Worm (Caenorhabditis elegans) whole organism, L3 larva: Measurements from ENCODE around the gene F20D6.11.

Experiments used
- ZK546.5 ChIP-seq: sonication (generic microtip); optimal IDR thresholded peaks from 2 replicates; lab custom pipeline; 2017; ENCODE audit warnings: missing biosample characterization, missing genetic modification characterization
- egl-27 ChIP-seq: sonication (generic microtip); optimal IDR thresholded peaks from 4 replicates; lab custom pipeline; 2017; ENCODE audit warnings: missing biosample characterization, missing genetic modification reagents, missing genetic modification characterization
- elt-1 ChIP-seq: fragments of 150-350 bp; optimal IDR thresholded peaks from 2 replicates; lab custom pipeline; 2014; ENCODE audit warnings: missing biosample characterization, missing genetic modification characterization
- elt-3 ChIP-seq, 3 experiments: fragments of 150-350 bp in 1 of 3; sonication (generic microtip) in 2 of 3; optimal IDR thresholded peaks; 2 replicates in 2 of 3; 4 replicates in 1 of 3; lab custom pipeline; 2014 to 2017; ENCODE audit warnings: missing biosample characterization in 3 of 3, missing genetic modification characterization in 3 of 3
- fkh-10 ChIP-seq: sonication (generic microtip); optimal IDR thresholded peaks from 2 replicates; lab custom pipeline; 2017; ENCODE audit warnings: missing biosample characterization, missing genetic modification reagents, missing genetic modification characterization
- nhr-12 ChIP-seq: fragments of 150-350 bp; optimal IDR thresholded peaks from 2 replicates; lab custom pipeline; 2014; ENCODE audit warnings: missing biosample characterization, missing genetic modification characterization
- nhr-23 ChIP-seq: fragments of 150-350 bp; optimal IDR thresholded peaks from 2 replicates; lab custom pipeline; 2014; ENCODE audit warnings: missing biosample characterization, missing genetic modification reagents, missing genetic modification characterization
- nhr-43 ChIP-seq: sonication (generic microtip); optimal IDR thresholded peaks from 2 replicates; lab custom pipeline; 2016; ENCODE audit warnings: mild to moderate bottlenecking, missing genetic modification characterization, missing compliant biosample characterization; ENCODE audit not compliant: poor library complexity, severe bottlenecking
- nhr-76 ChIP-seq: fragments of 150-350 bp; sonication (generic microtip); optimal IDR thresholded peaks from 5 replicates; lab custom pipeline; 2014; ENCODE audit warnings: missing biosample characterization, missing genetic modification characterization
- unc-62 ChIP-seq: fragments of 150-350 bp; sonication (generic microtip); optimal IDR thresholded peaks from 4 replicates; lab custom pipeline; 2014; ENCODE audit warnings: missing biosample characterization, missing genetic modification reagents, missing genetic modification characterization

ce11 chrV:8226812-8227211 lies 27.9 kb upstream of the F20D6.11 start, which contains the start of gene K07C11.10:
- TF ChIP-seq ZK546.5 (tag; lab: Kevin White, UChicago) (no peak), fkh-10 (GFP tag; lab: Kevin White, UChicago) (no peak), egl-27 (tag; lab: Kevin White, UChicago) (no peak), nhr-12 (no peak), unc-62 (GFP tag; lab: Kevin White, UChicago) (no peak), nhr-23 (tag; lab: Kevin White, UChicago) (no peak), elt-1 (tag; lab: Kevin White, UChicago) (no peak), nhr-76 (tag; lab: Kevin White, UChicago) (no peak), nhr-43 (tag; lab: Kevin White, UChicago) (no peak), elt-3 (tag; optimal IDR thresholded peaks at IDR 0.05; lab: Kevin White, UChicago) (no peak)
